Worm (Caenorhabditis elegans): ENCODE results near the gene msrp-5.
"Not testable (repeated sequence)": the region's sequence is repeated elsewhere in the genome, so short reads cannot be mapped to it uniquely, and the experiment has no call there.

The msrp-5 gene

DNA sequence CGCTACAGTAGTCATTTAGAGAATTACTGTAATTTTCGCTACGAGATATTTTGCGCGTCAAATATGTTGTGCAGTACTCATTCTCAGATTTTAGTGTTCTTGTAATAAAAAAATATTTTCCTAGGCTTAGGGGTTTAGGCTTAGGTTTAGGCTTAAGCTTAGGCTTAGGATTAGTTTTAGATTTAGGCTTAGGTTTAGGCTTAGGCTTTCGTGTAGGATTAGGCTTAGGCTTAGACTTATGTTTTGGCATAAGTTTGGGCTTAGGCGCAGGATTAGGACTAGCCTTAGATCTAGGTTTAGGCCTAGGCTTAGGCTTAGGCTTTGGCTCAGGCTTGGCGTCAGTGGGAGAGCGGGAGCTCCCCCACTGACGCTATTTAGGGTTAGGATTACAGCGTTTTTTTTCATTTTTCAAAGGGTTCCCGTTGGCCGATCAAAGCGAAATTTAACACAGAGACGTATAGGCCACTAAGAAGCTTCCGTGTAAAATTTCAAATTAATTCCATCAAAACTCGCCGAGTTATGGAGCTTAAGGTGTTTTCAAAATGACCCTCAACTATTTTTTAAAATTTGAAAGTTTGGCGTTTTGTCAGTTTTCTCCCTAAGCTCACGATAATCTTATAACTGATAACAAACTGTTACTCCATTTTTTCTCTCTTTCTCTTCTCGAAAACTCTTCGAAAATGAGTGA is 22.8 kb downstream of the msrp-5 start, which contains the start of gene F22E5.8:
Gene F22E5.8, plus strand, starts transcription at position 638 of the 688 bp plus-strand sequence.
- TF ChIP-seq gei-17 (GFP tag; optimal IDR thresholded peaks at IDR 0.05); die-1 (tag; optimal IDR thresholded peaks at IDR 0.05); mcd-1 (GFP tag; IDR thresholded peaks at IDR 0.05): not testable (repeated sequence)

DNA sequence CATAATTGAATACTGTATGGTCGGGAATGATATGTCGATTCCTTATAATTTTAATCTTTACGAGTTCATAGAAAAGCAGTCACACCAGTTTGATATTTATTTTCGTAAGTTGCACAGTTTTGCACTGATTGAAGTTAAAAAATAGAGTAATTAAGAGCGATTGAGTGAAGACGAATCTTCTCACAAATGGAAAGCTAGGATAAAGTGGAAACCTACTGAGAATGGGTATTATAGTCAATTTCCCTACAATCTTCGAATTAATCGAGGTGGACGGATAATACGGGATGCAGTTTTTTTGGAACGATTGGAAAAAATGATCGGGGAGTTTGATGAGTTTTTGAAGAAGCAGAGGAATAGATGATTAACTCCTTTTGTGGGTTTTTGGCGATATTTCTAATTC is 24.2 kb downstream of the msrp-5 start, which contains the start of gene F22E5.23:
Gene F22E5.23, plus strand, starts transcription at position 301 of the 400 bp plus-strand sequence.
- no peak for TF ChIP-seq fkh-3 (tag; optimal IDR thresholded peaks at IDR 0.05)
- TF ChIP-seq dpl-1 (GFP tag; optimal IDR thresholded peaks at IDR 0.05): no peak
- no peak for TF ChIP-seq ceh-100 (GFP tag; IDR thresholded peaks at IDR 0.05)
- no peak for TF ChIP-seq rpc-1 (optimal IDR thresholded peaks at IDR 0.05)
- no peak for TF ChIP-seq rpc-1 (tag; optimal IDR thresholded peaks at IDR 0.05)

DNA sequence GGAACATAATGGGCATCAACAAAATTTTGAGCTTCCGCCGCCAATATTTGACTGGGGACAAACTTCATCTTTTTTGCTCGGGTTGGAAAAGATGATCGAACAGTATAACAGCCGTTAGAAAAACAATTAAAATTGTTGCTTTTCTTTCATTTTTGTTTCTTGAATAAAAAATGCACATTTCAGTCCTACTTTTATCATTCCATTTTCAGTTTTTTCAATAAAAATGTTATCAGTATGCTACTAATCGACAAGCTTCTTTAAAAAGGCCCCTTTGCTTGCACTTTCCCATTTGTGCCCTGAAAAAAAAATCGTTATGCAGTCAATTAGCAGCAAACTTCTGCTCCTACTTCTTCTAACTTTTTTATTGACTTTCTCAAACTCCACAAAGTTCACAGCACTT is 25.0 kb downstream of the msrp-5 start, which contains the start of gene F22E5.7:
Gene F22E5.7, plus strand, starts transcription at position 301 of the 400 bp plus-strand sequence.
- TF ChIP-seq nfya-2 (GFP tag; IDR thresholded peaks at IDR 0.05) (no peak), B0261.1 (tag; optimal IDR thresholded peaks at IDR 0.05) (no peak), F55B11.4 (tag; optimal IDR thresholded peaks at IDR 0.05; ENCODE audit: borderline replicate concordance, insufficient read depth) (no peak), Y53G8AR.9 (GFP tag; conservative IDR thresholded peaks at IDR 0.05) (no peak), Y67H2A.10 (GFP tag; conservative IDR thresholded peaks at IDR 0.05) (no peak), pha-4 (tag; optimal IDR thresholded peaks at IDR 0.05) (no peak), ceh-91 (GFP tag; IDR thresholded peaks at IDR 0.05) (no peak)

DNA sequence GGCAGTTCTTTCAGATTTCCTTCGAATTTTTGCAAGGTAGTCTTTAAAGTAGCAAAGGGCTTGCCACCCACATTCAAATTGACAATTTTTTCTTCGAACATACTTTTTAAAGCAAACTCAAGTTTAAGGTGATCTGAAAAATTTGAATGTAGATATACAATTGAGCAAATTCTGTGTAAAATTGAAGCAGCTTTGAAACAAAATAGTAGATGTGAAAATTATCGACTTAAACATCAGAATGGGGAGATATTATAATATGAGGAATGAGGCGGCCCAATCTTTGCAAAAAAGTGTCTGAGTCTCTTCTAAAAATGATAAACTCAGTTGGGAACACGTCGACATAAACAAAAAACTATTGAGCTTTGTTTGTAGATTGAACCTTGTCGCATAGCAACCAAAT is 27.8 kb downstream of the msrp-5 start, which contains the start of gene F22E5.11:
Gene F22E5.11, minus strand, starts transcription at position 101 of the 400 bp plus-strand sequence.
- no peak for TF ChIP-seq sea-2 (GFP tag; IDR thresholded peaks at IDR 0.05)
- no peak for TF ChIP-seq Y95B8A.8 (GFP tag; IDR thresholded peaks at IDR 0.05)
- no peak for TF ChIP-seq mel-28 (tag; optimal IDR thresholded peaks at IDR 0.05; ENCODE audit: borderline replicate concordance)
- no peak for TF ChIP-seq somi-1 (GFP tag; optimal IDR thresholded peaks at IDR 0.05)
- TF ChIP-seq lir-1 (GFP tag; conservative IDR thresholded peaks at IDR 0.05): no peak
- TF ChIP-seq B0261.1 (tag; optimal IDR thresholded peaks at IDR 0.05): no peak
- TF ChIP-seq repo-1 (tag; optimal IDR thresholded peaks at IDR 0.05): no peak
- TF ChIP-seq gei-17 (GFP tag; optimal IDR thresholded peaks at IDR 0.05): no peak
- TF ChIP-seq attf-6 (GFP tag; IDR thresholded peaks at IDR 0.05): no peak
- TF ChIP-seq madf-10 (tag; optimal IDR thresholded peaks at IDR 0.05): no peak
- no peak for TF ChIP-seq F23B12.7 (tag; optimal IDR thresholded peaks at IDR 0.05; ENCODE audit: insufficient read depth)
- no peak for TF ChIP-seq unc-130 (GFP tag; optimal IDR thresholded peaks at IDR 0.05)
- TF ChIP-seq ZK185.1 (tag; optimal IDR thresholded peaks at IDR 0.05; ENCODE audit: poor library complexity, severe bottlenecking): no peak
- no peak for TF ChIP-seq ekl-4 (GFP tag; IDR thresholded peaks at IDR 0.05)
- no peak for TF ChIP-seq nfya-1 (tag; optimal IDR thresholded peaks at IDR 0.05; ENCODE audit: borderline replicate concordance, insufficient read depth)

DNA sequence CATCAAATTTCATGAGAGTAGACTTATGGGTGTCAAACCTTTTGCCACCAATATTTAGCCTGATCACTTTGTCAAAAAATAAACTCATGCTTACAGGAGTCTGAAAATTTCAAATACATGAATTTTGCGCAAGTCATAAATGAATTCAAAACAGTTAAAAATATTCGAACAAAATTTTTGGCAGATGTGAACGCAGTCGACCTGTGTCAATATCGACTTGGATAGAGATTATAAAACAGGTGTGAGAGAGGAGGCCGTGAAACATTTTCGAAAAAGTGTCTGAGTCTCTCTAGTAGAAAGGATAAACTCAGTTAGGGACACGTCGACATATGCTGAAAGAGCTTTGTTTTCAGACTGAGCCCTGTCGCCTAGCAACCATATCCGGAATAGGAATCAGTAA is 30.0 kb downstream of the msrp-5 start, which contains the start of gene F22E5.12:
Gene F22E5.12, minus strand, starts transcription at position 101 of the 400 bp plus-strand sequence.
- TF ChIP-seq lin-40 (tag; optimal IDR thresholded peaks at IDR 0.05); nhr-90 (tag; optimal IDR thresholded peaks at IDR 0.05); lir-1 (GFP tag; conservative IDR thresholded peaks at IDR 0.05): not testable (repeated sequence)
